Worm (Caenorhabditis elegans): Measurements from ENCODE around the gene copb-2.

ce11 chrIV:9467418-9467817 lies 7.9 kb downstream of the copb-2 start, which contains the start of gene F38E11.6:
- TF ChIP-seq pax-1 (tag; optimal IDR thresholded peaks at IDR 0.05) (no peak), ama-1 (optimal IDR thresholded peaks at IDR 0.05) (no peak), ceh-48 (tag; optimal IDR thresholded peaks at IDR 0.05) (no peak)

Data from whole organism, late embryonic.